Fruit fly (Drosophila melanogaster) whole organism: ENCODE results near the gene HP1b.

ENCODE experiments used
- CG8478 ChIP-seq: fragments of >200 bp; optimal IDR thresholded peaks from 2 replicates; lab custom pipeline; 2018; ENCODE audit warnings: inconsistent platforms
- psq ChIP-seq: fragments of >200 bp; optimal IDR thresholded peaks from 2 replicates; lab custom pipeline; 2017

- TF ChIP-seq CG8478 (lab: Kevin White, UChicago) (no peak), psq (lab: Kevin White, UChicago) (no peak)
Measured at dm6 chrX:9067754-9068477, 12.9 kb upstream of the HP1b start, which contains the start of gene CG15365.
